Fruit fly (Drosophila melanogaster): ENCODE results near the gene CG14717.

CG14717 gene

dm6 chr3R:11650105-11651039 lies 45.9 kb upstream of the CG14717 start, which contains the start of the genes Csk and Elp1 (continued):
- no peak for TF ChIP-seq CG7928 (GFP tag; optimal IDR thresholded peaks at IDR 0.05)
- TF ChIP-seq fd96Cb (tag; optimal IDR thresholded peaks at IDR 0.05) = peak; percentile 7
- TF ChIP-seq Dad (GFP tag; optimal IDR thresholded peaks at IDR 0.05) = no peak
- TF ChIP-seq CG14050 (GFP tag; IDR thresholded peaks at IDR 0.05) = no peak
- TF ChIP-seq Fer3 (tag; optimal IDR thresholded peaks at IDR 0.05) = peak; percentile 59
- peak; percentile 75 for TF ChIP-seq CG11504 (tag; optimal IDR thresholded peaks at IDR 0.05)
- peak; percentile 66; the same call in 1 of the 2 replicates for TF ChIP-seq CG31441 (GFP tag; IDR thresholded peaks at IDR 0.05)
- peak; percentile 12 for TF ChIP-seq lbe (GFP tag; optimal IDR thresholded peaks at IDR 0.05)
- peak; percentile 54 for TF ChIP-seq CG1603 (tag; optimal IDR thresholded peaks at IDR 0.05)
- TF ChIP-seq al (GFP tag; IDR thresholded peaks at IDR 0.05) = 0 out of 2 replicates have a peak, but pooled peaks have one; percentile 10
- TF ChIP-seq phol (tag; optimal IDR thresholded peaks at IDR 0.05) = peak; percentile 100
- TF ChIP-seq CG17186 (GFP tag; optimal IDR thresholded peaks at IDR 0.05) = peak; percentile 41
- TF ChIP-seq CG32767 (GFP tag; IDR thresholded peaks at IDR 0.05) = peak; percentile 43; the same call in 1 of the 2 replicates
- TF ChIP-seq Aef1 (GFP tag; IDR thresholded peaks at IDR 0.05) = peak; percentile 45; the same call in 2 of the 3 replicates
- no peak for TF ChIP-seq gce (GFP tag; IDR thresholded peaks at IDR 0.05)
- peak; percentile 40 to 51 for TF ChIP-seq Hr51 (GFP tag; optimal IDR thresholded peaks at IDR 0.05)
- peak; percentile 42 for TF ChIP-seq Elba2 (GFP tag; optimal IDR thresholded peaks at IDR 0.05)
- TF ChIP-seq kay (GFP tag; optimal IDR thresholded peaks at IDR 0.05) = peak; percentile 38
- TF ChIP-seq CG30020 (tag; optimal IDR thresholded peaks at IDR 0.05) = peak; percentile 73
- TF ChIP-seq HLHmδ (GFP tag; optimal IDR thresholded peaks at IDR 0.05) = peak; percentile 11
- TF ChIP-seq Nf-YC (tag; optimal IDR thresholded peaks at IDR 0.05) = peak; percentile 65
- no peak for TF ChIP-seq aop (GFP tag; IDR thresholded peaks at IDR 0.05)
- TF ChIP-seq sob (GFP tag; IDR thresholded peaks at IDR 0.05) = peak; percentile 47; the same call in 1 of the 2 replicates
- peak in 1 of 2 experiments; percentile 17 for TF ChIP-seq Trl (optimal IDR thresholded peaks at IDR 0.05)
- no peak for TF ChIP-seq Trl (GFP tag; optimal IDR thresholded peaks at IDR 0.05)
- no peak for TF ChIP-seq Gsc (GFP tag; IDR thresholded peaks at IDR 0.05)
- peak; percentile 3 for TF ChIP-seq pho (GFP tag; optimal IDR thresholded peaks at IDR 0.05)
- no peak for TF ChIP-seq hbn (GFP tag; IDR thresholded peaks at IDR 0.05; ENCODE audit: partially characterized antibody)
- TF ChIP-seq gsb-n (tag; optimal IDR thresholded peaks at IDR 0.05) = peak; percentile 43
- peak; percentile 52 for TF ChIP-seq CG10209 (GFP tag; optimal IDR thresholded peaks at IDR 0.05)
- peak; percentile 73 for TF ChIP-seq ewg (GFP tag; optimal IDR thresholded peaks at IDR 0.05)
- no peak for TF ChIP-seq CG3163 (GFP tag; optimal IDR thresholded peaks at IDR 0.05)
- TF ChIP-seq CG18764 (GFP tag; optimal IDR thresholded peaks at IDR 0.05) = peak; percentile 38
- peak; percentile 40 for TF ChIP-seq E2f2 (GFP tag; IDR thresholded peaks at IDR 0.05)
- TF ChIP-seq CG7372 (GFP tag; IDR thresholded peaks at IDR 0.05) = 0 out of 2 replicates have a peak, but pooled peaks have one; percentile 39
- peak; percentile 58 for TF ChIP-seq Hr3 (GFP tag; optimal IDR thresholded peaks at IDR 0.05)
- TF ChIP-seq CG34376 (GFP tag; optimal IDR thresholded peaks at IDR 0.05) = peak; percentile 33
- 0 out of 4 replicates have a peak, but pooled peaks have one; percentile 30 for TF ChIP-seq chinmo (GFP tag; IDR thresholded peaks at IDR 0.05; ENCODE audit: partially characterized antibody)
- peak; percentile 27 for TF ChIP-seq her (GFP tag; optimal IDR thresholded peaks at IDR 0.05)
- TF ChIP-seq row (GFP tag; IDR thresholded peaks at IDR 0.05) = peak; percentile 91
- TF ChIP-seq esg (GFP tag; conservative IDR thresholded peaks at IDR 0.05) = no peak
- peak; percentile 92 for TF ChIP-seq CG12659 (GFP tag; optimal IDR thresholded peaks at IDR 0.05)
- TF ChIP-seq chm (GFP tag; IDR thresholded peaks at IDR 0.05) = peak; percentile 18; the same call in 1 of the 2 replicates
- no peak for TF ChIP-seq C15 (GFP tag; IDR thresholded peaks at IDR 0.05)
- TF ChIP-seq CG3995 (GFP tag; optimal IDR thresholded peaks at IDR 0.05) = peak; percentile 56
- peak; percentile 57 for TF ChIP-seq CG12155 (GFP tag; optimal IDR thresholded peaks at IDR 0.05)
- no peak for TF ChIP-seq CG12744 (GFP tag; optimal IDR thresholded peaks at IDR 0.05)
- TF ChIP-seq Hmr (GFP tag; optimal IDR thresholded peaks at IDR 0.05) = peak; percentile 77
